Worm (Caenorhabditis elegans) whole organism, early embryonic: Measurements from ENCODE around the gene C03A3.9.

Experiments
- ama-1 ChIP-seq: fragments of 150-350 bp; optimal IDR thresholded peaks from 2 replicates; lab custom pipeline; 2014
- sea-1 ChIP-seq: fragments of 200-800 bp; sonication (Bioruptor generic); conservative IDR thresholded peaks from 2 replicates; pipeline ENCODE4 v1.3.6; 2022; ENCODE audit warnings: missing genetic modification characterization, missing compliant biosample characterization
- tra-4 ChIP-seq: sonication (generic microtip); optimal IDR thresholded peaks from 2 replicates; lab custom pipeline; 2017; ENCODE audit warnings: missing genetic modification characterization, missing compliant biosample characterization

DNA sequence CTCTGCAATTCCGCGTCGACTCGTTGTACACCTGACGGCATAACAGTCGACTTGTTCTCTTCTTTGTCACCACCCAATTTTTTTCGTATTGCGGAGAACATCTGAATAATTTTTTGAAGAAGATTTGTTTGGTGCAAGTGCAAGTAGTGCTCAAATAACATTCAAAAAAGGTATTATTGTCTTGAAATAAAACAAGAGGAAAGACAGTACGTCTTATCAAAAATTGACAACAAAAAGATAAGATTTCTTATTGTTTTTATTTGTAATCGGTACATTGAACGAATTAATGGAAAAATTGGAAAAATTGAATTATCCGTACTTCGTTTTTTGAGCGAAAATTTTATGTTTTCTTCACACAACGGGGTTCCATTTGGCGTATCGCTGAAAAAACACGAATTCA is 39.0 kb downstream of the C03A3.9 start, which contains the start of gene F08G12.1:
- no peak for TF ChIP-seq sea-1 (GFP tag; lab: Robert Waterston, UW)
- no peak for TF ChIP-seq tra-4
- no peak for TF ChIP-seq ama-1
